Worm (Caenorhabditis elegans): Measurements from ENCODE around the gene R10F2.4.

Gene R10F2.4

ce11 chrIII:2947251-2947650 is 24.3 kb upstream of the R10F2.4 start (continued):
- TF ChIP-seq ama-1 (optimal IDR thresholded peaks at IDR 0.05): no peak
- TF ChIP-seq ama-1 (GFP tag; optimal IDR thresholded peaks at IDR 0.05): no peak
- no peak for TF ChIP-seq lin-40 (tag; optimal IDR thresholded peaks at IDR 0.05)
- no peak for TF ChIP-seq attf-6 (GFP tag; IDR thresholded peaks at IDR 0.05)
- no peak for TF ChIP-seq ceh-40 (GFP tag; IDR thresholded peaks at IDR 0.05)
- TF ChIP-seq rcor-1 (GFP tag; IDR thresholded peaks at IDR 0.05): 0 out of 2 replicates have a peak, but pooled peaks have one; percentile 25
- peak; percentile 95 for TF ChIP-seq hmg-1.2 (GFP tag; IDR thresholded peaks at IDR 0.05)
- peak; percentile 50; the same call in 1 of the 2 replicates for TF ChIP-seq zfh-2 (GFP tag; conservative IDR thresholded peaks at IDR 0.05)
- no peak for TF ChIP-seq D2030.7 (GFP tag; IDR thresholded peaks at IDR 0.05)
- TF ChIP-seq mcd-1 (GFP tag; IDR thresholded peaks at IDR 0.05): peak; percentile 36
- no peak for TF ChIP-seq F49E8.2 (tag; optimal IDR thresholded peaks at IDR 0.05; ENCODE audit: insufficient read depth)
- no peak for TF ChIP-seq athp-1 (tag; optimal IDR thresholded peaks at IDR 0.05)
- TF ChIP-seq F10E7.11 (tag; optimal IDR thresholded peaks at IDR 0.05): no peak
- TF ChIP-seq ztf-6 (GFP tag; IDR thresholded peaks at IDR 0.05): no peak
- 0 out of 2 replicates have a peak, but pooled peaks have one; percentile 18 for TF ChIP-seq madf-6 (GFP tag; IDR thresholded peaks at IDR 0.05)
- TF ChIP-seq F37B4.10 (GFP tag; IDR thresholded peaks at IDR 0.05): no peak
- TF ChIP-seq B0019.2 (GFP tag; conservative IDR thresholded peaks at IDR 0.05): no peak
- TF ChIP-seq cebp-2 (GFP tag; IDR thresholded peaks at IDR 0.05): no peak
- TF ChIP-seq nhr-120 (GFP tag; IDR thresholded peaks at IDR 0.05): no peak
- TF ChIP-seq ztf-25 (GFP tag; IDR thresholded peaks at IDR 0.05): no peak
- TF ChIP-seq cebp-1 (GFP tag; IDR thresholded peaks at IDR 0.05): no peak
- peak; percentile 37 for TF ChIP-seq cebp-1 (tag; optimal IDR thresholded peaks at IDR 0.05)
- no peak for TF ChIP-seq mel-28 (tag; optimal IDR thresholded peaks at IDR 0.05; ENCODE audit: borderline replicate concordance)
- TF ChIP-seq B0035.1 (tag; optimal IDR thresholded peaks at IDR 0.05): no peak
- no peak for TF ChIP-seq lin-26 (GFP tag; IDR thresholded peaks at IDR 0.05)
- TF ChIP-seq Y56A3A.18 (GFP tag; IDR thresholded peaks at IDR 0.05): no peak
- TF ChIP-seq nfya-2 (GFP tag; IDR thresholded peaks at IDR 0.05): no peak
- no peak for TF ChIP-seq ztf-18 (tag; optimal IDR thresholded peaks at IDR 0.05)
- TF ChIP-seq dpff-1 (tag; optimal IDR thresholded peaks at IDR 0.05): no peak
- no peak for TF ChIP-seq K12H6.12 (tag; optimal IDR thresholded peaks at IDR 0.05)

DNA sequence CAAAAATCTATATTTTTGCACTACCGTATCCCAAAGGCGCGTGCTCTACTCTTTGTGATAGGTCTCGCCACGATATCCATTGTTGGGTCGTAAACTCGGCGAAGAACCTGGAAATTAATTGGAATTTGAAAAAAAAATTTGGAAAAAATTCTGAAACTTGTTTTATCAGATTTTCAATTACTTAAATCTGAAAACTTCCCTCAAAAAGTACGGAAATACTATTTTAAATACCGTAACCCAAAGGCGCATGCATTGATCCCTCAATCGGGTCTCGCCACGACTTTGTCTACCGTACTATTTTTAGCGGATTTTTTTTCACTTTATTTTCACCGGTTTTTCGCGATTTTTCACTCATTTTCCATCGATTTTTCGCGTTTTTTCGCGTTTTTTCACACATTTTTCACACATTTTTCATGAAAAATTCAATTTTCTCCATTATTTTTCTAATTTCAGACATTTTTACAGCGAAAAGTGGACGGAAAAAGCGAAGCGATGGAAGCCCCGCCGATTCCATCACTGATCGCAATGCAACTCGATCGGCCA is 23.8 kb upstream of the R10F2.4 start, which contains the start of gene H05C05.1:
Gene H05C05.1, plus strand, starts transcription at position 493 of the 543 bp plus-strand sequence.
- TF ChIP-seq rcor-1 (GFP tag; IDR thresholded peaks at IDR 0.05): peak; percentile 56; the same call in 1 of the 2 replicates
- TF ChIP-seq Y95B8A.8 (GFP tag; IDR thresholded peaks at IDR 0.05): 0 out of 2 replicates have a peak, but pooled peaks have one; percentile 45
- TF ChIP-seq snpc-4 (GFP tag; optimal IDR thresholded peaks at IDR 0.05): no peak
- no peak for TF ChIP-seq snpc-4 (tag; optimal IDR thresholded peaks at IDR 0.05)
- no peak for TF ChIP-seq F52B5.7 (tag; optimal IDR thresholded peaks at IDR 0.05)
- TF ChIP-seq nhr-120 (GFP tag; IDR thresholded peaks at IDR 0.05): no peak
- peak; percentile 66 for TF ChIP-seq tlf-1 (GFP tag; optimal IDR thresholded peaks at IDR 0.05)
- TF ChIP-seq gei-17 (GFP tag; optimal IDR thresholded peaks at IDR 0.05): no peak
- TF ChIP-seq let-607 (tag; optimal IDR thresholded peaks at IDR 0.05): no peak
- no peak for TF ChIP-seq F10E7.11 (tag; optimal IDR thresholded peaks at IDR 0.05)
- no peak for TF ChIP-seq T07F8.4 (tag; optimal IDR thresholded peaks at IDR 0.05)
- TF ChIP-seq aptf-2 (GFP tag; conservative IDR thresholded peaks at IDR 0.05): no peak
- peak; percentile 50 for TF ChIP-seq snpc-3.4 (tag; optimal IDR thresholded peaks at IDR 0.05)
- no peak for TF ChIP-seq ztf-26 (tag; optimal IDR thresholded peaks at IDR 0.05)
- no peak for TF ChIP-seq unc-62 (GFP tag; optimal IDR thresholded peaks at IDR 0.05)
- 0 out of 2 replicates have a peak, but pooled peaks have one; percentile 24 for TF ChIP-seq B0019.2 (GFP tag; conservative IDR thresholded peaks at IDR 0.05)
- no peak for TF ChIP-seq hlh-26 (GFP tag; conservative IDR thresholded peaks at IDR 0.05)
- TF ChIP-seq zim-3 (tag; optimal IDR thresholded peaks at IDR 0.05): no peak
- no peak for TF ChIP-seq let-526 (GFP tag; IDR thresholded peaks at IDR 0.05)
- peak; percentile 21 for TF ChIP-seq F49E8.2 (tag; optimal IDR thresholded peaks at IDR 0.05; ENCODE audit: insufficient read depth)
- TF ChIP-seq rec-8 (tag; optimal IDR thresholded peaks at IDR 0.05): no peak
- no peak for TF ChIP-seq Y79H2A.3 (GFP tag; conservative IDR thresholded peaks at IDR 0.05)
- no peak for TF ChIP-seq sea-2 (GFP tag; IDR thresholded peaks at IDR 0.05)
- no peak for TF ChIP-seq ztf-6 (GFP tag; IDR thresholded peaks at IDR 0.05)
